Fruit fly (Drosophila melanogaster): ENCODE data around the gene CG32119.

dm6 chr3L:13217968-13218367, 30.5 kb downstream of the CG32119 start:
- TF ChIP-seq dl (GFP tag; optimal IDR thresholded peaks at IDR 0.05; ENCODE audit: insufficient read depth in 1 of 2, partially characterized antibody in 2 of 2) (no peak), psq (GFP tag; optimal IDR thresholded peaks at IDR 0.05) (no peak), OdsH (GFP tag; optimal IDR thresholded peaks at IDR 0.05) (no peak), pan (optimal IDR thresholded peaks at IDR 0.05) (no peak), sv (GFP tag; optimal IDR thresholded peaks at IDR 0.05) (no peak)
